Worm (Caenorhabditis elegans): ENCODE results near the gene C41C4.9.
A peak's percentile ranks its signal among the peaks of the same experiment; 100 is the strongest.

Gene C41C4.9

ce11 chrII:8128273-8129039 lies 21.0 kb downstream of the C41C4.9 start (continued):
- TF ChIP-seq ceh-34 (tag; optimal IDR thresholded peaks at IDR 0.05) (peak; percentile 63), ceh-48 (tag; optimal IDR thresholded peaks at IDR 0.05) (peak; percentile 16), mec-3 (tag; optimal IDR thresholded peaks at IDR 0.05; ENCODE audit: borderline replicate concordance) (peak; percentile 43), ceh-2 (tag; optimal IDR thresholded peaks at IDR 0.05) (no peak), ama-1 (optimal IDR thresholded peaks at IDR 0.05) (no peak), gmeb-2 (tag; optimal IDR thresholded peaks at IDR 0.05) (no peak), fkh-6 (tag; optimal IDR thresholded peaks at IDR 0.05) (peak; percentile 43), pros-1 (tag; optimal IDR thresholded peaks at IDR 0.05) (peak; percentile 52), zip-5 (tag; optimal IDR thresholded peaks at IDR 0.05) (no peak), tbx-7 (tag; optimal IDR thresholded peaks at IDR 0.05) (no peak), nhr-232 (tag; optimal IDR thresholded peaks at IDR 0.05) (peak; percentile 39), ceh-31 (tag; optimal IDR thresholded peaks at IDR 0.05) (peak; percentile 66)

- TF ChIP-seq nhr-11 (tag; optimal IDR thresholded peaks at IDR 0.05) (no peak), zip-5 (tag; optimal IDR thresholded peaks at IDR 0.05) (no peak), dmd-4 (tag; optimal IDR thresholded peaks at IDR 0.05; ENCODE audit: borderline replicate concordance) (no peak), nfya-1 (tag; optimal IDR thresholded peaks at IDR 0.05) (no peak), gmeb-2 (tag; optimal IDR thresholded peaks at IDR 0.05) (no peak), pqm-1 (tag; optimal IDR thresholded peaks at IDR 0.05) (no peak), madf-2 (tag; optimal IDR thresholded peaks at IDR 0.05) (no peak), ceh-19 (GFP tag; optimal IDR thresholded peaks at IDR 0.05) (no peak), fax-1 (tag; optimal IDR thresholded peaks at IDR 0.05) (no peak)
Measured at ce11 chrII:8129040-8129387, 21.6 kb downstream of the C41C4.9 start.

- TF ChIP-seq tbx-2 (tag; optimal IDR thresholded peaks at IDR 0.05) (no peak), fkh-10 (GFP tag; optimal IDR thresholded peaks at IDR 0.05) (no peak), ceh-19 (GFP tag; optimal IDR thresholded peaks at IDR 0.05) (no peak), hlh-8 (tag; optimal IDR thresholded peaks at IDR 0.05) (no peak), pros-1 (tag; optimal IDR thresholded peaks at IDR 0.05) (no peak), ceh-24 (tag; optimal IDR thresholded peaks at IDR 0.05) (no peak), K09A11.1 (tag; optimal IDR thresholded peaks at IDR 0.05; ENCODE audit: insufficient read depth) (no peak), pat-9 (tag; optimal IDR thresholded peaks at IDR 0.05) (no peak), ceh-34 (tag; optimal IDR thresholded peaks at IDR 0.05) (no peak), gmeb-2 (tag; optimal IDR thresholded peaks at IDR 0.05) (no peak), ets-4 (tag; optimal IDR thresholded peaks at IDR 0.05) (no peak), unc-86 (tag; optimal IDR thresholded peaks at IDR 0.05) (no peak), hlh-6 (tag; optimal IDR thresholded peaks at IDR 0.05) (no peak), ceh-14 (tag; optimal IDR thresholded peaks at IDR 0.05) (no peak), fkh-6 (tag; optimal IDR thresholded peaks at IDR 0.05) (no peak), ztf-16 (tag; optimal IDR thresholded peaks at IDR 0.05) (no peak), hlh-30 (tag; optimal IDR thresholded peaks at IDR 0.05; ENCODE audit: insufficient read depth) (no peak), madf-2 (tag; optimal IDR thresholded peaks at IDR 0.05) (no peak)
Measured at ce11 chrII:8129495-8130010, 22.1 kb downstream of the C41C4.9 start, which contains the start of gene ulp-4. Gene ulp-4 (plus strand): TSS chrII:8129960.

- TF ChIP-seq ceh-24 (tag; optimal IDR thresholded peaks at IDR 0.05) (no peak), ref-2 (tag; optimal IDR thresholded peaks at IDR 0.05) (peak; percentile 4)
Measured at ce11 chrII:8130792-8131191, 23.3 kb downstream of the C41C4.9 start.

ce11 chrII:8131413-8131966 lies 24.0 kb downstream of the C41C4.9 start:
- TF ChIP-seq ceh-6 (GFP tag; optimal IDR thresholded peaks at IDR 0.05) (peak; percentile 35), sdc-2 (tag; optimal IDR thresholded peaks at IDR 0.05) (no peak), ttx-3 (tag; optimal IDR thresholded peaks at IDR 0.05) (no peak), hlh-30 (tag; optimal IDR thresholded peaks at IDR 0.05; ENCODE audit: insufficient read depth) (no peak), nfya-1 (tag; optimal IDR thresholded peaks at IDR 0.05) (peak; percentile 16), ceh-18 (tag; optimal IDR thresholded peaks at IDR 0.05) (peak; percentile 5), fkh-6 (tag; optimal IDR thresholded peaks at IDR 0.05) (peak; percentile 3), elt-4 (tag; optimal IDR thresholded peaks at IDR 0.05) (peak; percentile 43), unc-42 (tag; optimal IDR thresholded peaks at IDR 0.05) (peak; percentile 8)
